Fruit fly (Drosophila melanogaster): ENCODE results near the gene CG13926.

Gene CG13926

DNA sequence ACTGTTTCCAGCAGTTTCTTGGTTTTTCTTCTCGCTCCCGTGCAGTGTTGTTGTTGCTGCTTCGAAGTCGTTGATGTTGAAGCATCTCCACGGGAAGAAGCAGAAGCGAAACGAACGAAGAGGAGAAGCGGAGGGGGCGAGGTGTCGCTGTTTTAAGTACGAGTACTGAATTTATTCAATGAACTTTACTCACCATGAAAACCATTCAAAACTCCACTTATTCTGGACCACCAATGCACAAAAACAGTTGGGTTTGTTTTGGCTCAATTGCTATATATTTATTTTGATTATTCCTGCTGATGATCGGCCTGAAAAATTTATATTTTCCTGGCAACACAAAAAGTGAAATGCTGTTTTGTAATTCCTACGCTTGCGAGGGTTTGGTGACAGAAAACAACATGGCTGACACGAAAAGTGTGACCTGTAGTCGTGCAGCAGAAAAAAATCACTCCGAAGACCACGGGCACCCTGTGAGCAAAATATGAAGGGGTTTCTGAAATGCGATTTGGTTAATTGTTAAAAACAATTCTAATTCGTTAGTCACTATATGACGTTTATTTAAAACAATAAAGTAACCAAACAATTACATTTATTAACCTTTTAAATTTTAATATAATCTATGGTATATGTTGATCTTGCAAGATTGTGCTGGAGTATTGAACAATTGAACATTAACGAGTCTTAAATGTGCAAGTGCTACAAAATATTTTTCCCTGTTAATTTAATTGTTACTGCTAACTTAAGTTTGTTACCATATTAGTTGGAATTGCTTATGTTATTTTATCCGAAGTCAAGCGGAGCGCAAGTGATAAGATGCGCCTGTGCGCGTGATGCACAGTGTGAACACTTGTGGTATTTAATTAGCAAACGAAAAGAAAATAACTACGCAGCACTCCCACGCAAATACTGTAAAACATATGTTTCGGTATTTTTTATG, 49.5 kb downstream of the CG13926 start, which contains the start of gene CG7879 (continued):
- TF ChIP-seq CG5180 (GFP tag; optimal IDR thresholded peaks at IDR 0.05) = no peak
- no peak for TF ChIP-seq org-1 (GFP tag; optimal IDR thresholded peaks at IDR 0.05)
- no peak for TF ChIP-seq CG9876 (GFP tag; optimal IDR thresholded peaks at IDR 0.05)
- TF ChIP-seq Sry-β (GFP tag; optimal IDR thresholded peaks at IDR 0.05) = no peak
- 0 out of 2 replicates have a peak, but pooled peaks have one; percentile 51 for TF ChIP-seq bbx (GFP tag; IDR thresholded peaks at IDR 0.05; ENCODE audit: partially characterized antibody)
- no peak for TF ChIP-seq Lim3 (GFP tag; IDR thresholded peaks at IDR 0.05)
- no peak for TF ChIP-seq CG8281 (tag; optimal IDR thresholded peaks at IDR 0.05)
- no peak for TF ChIP-seq sc (optimal IDR thresholded peaks at IDR 0.05)
- no peak for TF ChIP-seq sc (GFP tag; optimal IDR thresholded peaks at IDR 0.05)
- peak; percentile 0 for TF ChIP-seq trem (tag; optimal IDR thresholded peaks at IDR 0.05)
- no peak for TF ChIP-seq Doc3 (GFP tag; IDR thresholded peaks at IDR 0.05; ENCODE audit: partially characterized antibody)
- no peak for TF ChIP-seq CG8089 (GFP tag; optimal IDR thresholded peaks at IDR 0.05)
- no peak for TF ChIP-seq CG17359 (tag; optimal IDR thresholded peaks at IDR 0.05)
- TF ChIP-seq B-H1 (GFP tag; IDR thresholded peaks at IDR 0.05) = no peak
- no peak for TF ChIP-seq lov (optimal IDR thresholded peaks at IDR 0.05)
- no peak for TF ChIP-seq lov (GFP tag; IDR thresholded peaks at IDR 0.05)
- no peak for TF ChIP-seq Trl (optimal IDR thresholded peaks at IDR 0.05)
- TF ChIP-seq Trl (GFP tag; optimal IDR thresholded peaks at IDR 0.05) = no peak
- TF ChIP-seq crc (GFP tag; optimal IDR thresholded peaks at IDR 0.05) = no peak
- no peak for TF ChIP-seq CG9609 (GFP tag; optimal IDR thresholded peaks at IDR 0.05)
- TF ChIP-seq her (GFP tag; optimal IDR thresholded peaks at IDR 0.05) = no peak
- peak; percentile 28 for TF ChIP-seq Ets97D (GFP tag; optimal IDR thresholded peaks at IDR 0.05)
- TF ChIP-seq stwl (tag; optimal IDR thresholded peaks at IDR 0.05) = peak; percentile 5
- no peak for TF ChIP-seq CG4820 (GFP tag; optimal IDR thresholded peaks at IDR 0.05)
- no peak for TF ChIP-seq NfI (GFP tag; optimal IDR thresholded peaks at IDR 0.05)
- TF ChIP-seq YL-1 (GFP tag; optimal IDR thresholded peaks at IDR 0.05) = peak; percentile 91
- no peak for TF ChIP-seq CG14667 (GFP tag; IDR thresholded peaks at IDR 0.05)
- no peak for TF ChIP-seq CG10462 (GFP tag; optimal IDR thresholded peaks at IDR 0.05)
- TF ChIP-seq CG6683 (GFP tag; optimal IDR thresholded peaks at IDR 0.05) = no peak
- TF ChIP-seq Chrac-16 (GFP tag; optimal IDR thresholded peaks at IDR 0.05) = peak; percentile 20
- no peak for TF ChIP-seq cato (GFP tag; optimal IDR thresholded peaks at IDR 0.05; ENCODE audit: borderline replicate concordance)
- no peak for TF ChIP-seq CG8388 (GFP tag; optimal IDR thresholded peaks at IDR 0.05)
- no peak for TF ChIP-seq tup (GFP tag; optimal IDR thresholded peaks at IDR 0.05)
- TF ChIP-seq emc (GFP tag; optimal IDR thresholded peaks at IDR 0.05) = no peak
- TF ChIP-seq unpg (GFP tag; optimal IDR thresholded peaks at IDR 0.05) = no peak
- no peak for TF ChIP-seq tx (GFP tag; optimal IDR thresholded peaks at IDR 0.05)
- TF ChIP-seq MESR4 (GFP tag; optimal IDR thresholded peaks at IDR 0.05) = peak; percentile 98
- peak; percentile 46 for TF ChIP-seq mam (GFP tag; optimal IDR thresholded peaks at IDR 0.05)
- TF ChIP-seq CHES-1-like (GFP tag; optimal IDR thresholded peaks at IDR 0.05) = no peak
- peak; percentile 22 for TF ChIP-seq HHEX (GFP tag; optimal IDR thresholded peaks at IDR 0.05)
- TF ChIP-seq CG14014 (GFP tag; IDR thresholded peaks at IDR 0.05) = no peak
- TF ChIP-seq Tbp (GFP tag; optimal IDR thresholded peaks at IDR 0.05) = no peak
- no peak for TF ChIP-seq gce (GFP tag; IDR thresholded peaks at IDR 0.05)
- TF ChIP-seq CG12744 (GFP tag; optimal IDR thresholded peaks at IDR 0.05) = no peak
- TF ChIP-seq az2 (GFP tag; optimal IDR thresholded peaks at IDR 0.05) = peak; percentile 15
- TF ChIP-seq CG14710 (tag; optimal IDR thresholded peaks at IDR 0.05) = peak; percentile 72
- no peak for TF ChIP-seq zf30C (GFP tag; optimal IDR thresholded peaks at IDR 0.05)
- no peak for TF ChIP-seq scrt (GFP tag; optimal IDR thresholded peaks at IDR 0.05)
- TF ChIP-seq dan (GFP tag; IDR thresholded peaks at IDR 0.05) = no peak
- no peak for TF ChIP-seq CG4282 (GFP tag; optimal IDR thresholded peaks at IDR 0.05)
- TF ChIP-seq yki (optimal IDR thresholded peaks at IDR 0.05) = no peak
